Fruit fly (Drosophila melanogaster): ENCODE data around the gene aay.

The aay gene

dm6 chr3L:9422636-9423419 lies at the start of gene aay (continued):
- TF ChIP-seq CG8388 (GFP tag; optimal IDR thresholded peaks at IDR 0.05) = peak; percentile 99
- peak; percentile 98 for TF ChIP-seq CG17385 (GFP tag; optimal IDR thresholded peaks at IDR 0.05)
- peak; percentile 97 for TF ChIP-seq CG9609 (GFP tag; optimal IDR thresholded peaks at IDR 0.05)
- TF ChIP-seq lbe (GFP tag; optimal IDR thresholded peaks at IDR 0.05) = peak; percentile 97
- TF ChIP-seq BtbVII (GFP tag; optimal IDR thresholded peaks at IDR 0.05) = peak; percentile 99
- peak; percentile 97 for TF ChIP-seq tx (GFP tag; optimal IDR thresholded peaks at IDR 0.05)
- TF ChIP-seq CG17186 (GFP tag; optimal IDR thresholded peaks at IDR 0.05) = peak; percentile 92
- TF ChIP-seq CG14860 (GFP tag; IDR thresholded peaks at IDR 0.05; ENCODE audit: partially characterized antibody) = no peak
- TF ChIP-seq Gug (GFP tag; IDR thresholded peaks at IDR 0.05) = peak; percentile 97
- peak; percentile 99 for TF ChIP-seq Blimp-1 (GFP tag; optimal IDR thresholded peaks at IDR 0.05)
- TF ChIP-seq mam (GFP tag; optimal IDR thresholded peaks at IDR 0.05) = peak; percentile 97
- peak; percentile 98 for TF ChIP-seq CG3065 (GFP tag; optimal IDR thresholded peaks at IDR 0.05)
- peak; percentile 99 for TF ChIP-seq CG15696 (tag; optimal IDR thresholded peaks at IDR 0.05)
- peak; percentile 96 for TF ChIP-seq CG14667 (GFP tag; IDR thresholded peaks at IDR 0.05)
- peak; percentile 96 for TF ChIP-seq Lhr (GFP tag; optimal IDR thresholded peaks at IDR 0.05)
- peak; percentile 99 for TF ChIP-seq vvl (GFP tag; IDR thresholded peaks at IDR 0.05)
- peak; percentile 98 for TF ChIP-seq esg (GFP tag; conservative IDR thresholded peaks at IDR 0.05)
- peak; percentile 88 for TF ChIP-seq her (GFP tag; optimal IDR thresholded peaks at IDR 0.05)
- peak; percentile 87 for TF ChIP-seq pros (GFP tag; optimal IDR thresholded peaks at IDR 0.05)
- TF ChIP-seq TFAM (GFP tag; optimal IDR thresholded peaks at IDR 0.05) = peak; percentile 92
- peak; percentile 97 for TF ChIP-seq CG11247 (GFP tag; IDR thresholded peaks at IDR 0.05)
- TF ChIP-seq ERR (GFP tag; optimal IDR thresholded peaks at IDR 0.05) = peak; percentile 96
- peak; percentile 92 for TF ChIP-seq CG10274 (GFP tag; optimal IDR thresholded peaks at IDR 0.05)
- no peak for TF ChIP-seq usp (GFP tag; optimal IDR thresholded peaks at IDR 0.05)
- peak; percentile 98 for TF ChIP-seq Dad (GFP tag; optimal IDR thresholded peaks at IDR 0.05)
- peak; percentile 97 for TF ChIP-seq Hand (GFP tag; optimal IDR thresholded peaks at IDR 0.05)
- TF ChIP-seq CG2199 (GFP tag; IDR thresholded peaks at IDR 0.05) = peak; percentile 97
- peak; percentile 98 for TF ChIP-seq HHEX (GFP tag; optimal IDR thresholded peaks at IDR 0.05)
- TF ChIP-seq CG16813 (GFP tag; IDR thresholded peaks at IDR 0.05; ENCODE audit: partially characterized antibody) = no peak
- peak; percentile 89 for TF ChIP-seq CG30020 (tag; optimal IDR thresholded peaks at IDR 0.05)
- no peak for TF ChIP-seq nerfin-2 (GFP tag; IDR thresholded peaks at IDR 0.05; ENCODE audit: partially characterized antibody)
- peak; percentile 95 for TF ChIP-seq CG11398 (GFP tag; optimal IDR thresholded peaks at IDR 0.05)
- TF ChIP-seq CG32532 (GFP tag; IDR thresholded peaks at IDR 0.05) = peak; percentile 98
- peak; percentile 98 for TF ChIP-seq fd3F (GFP tag; optimal IDR thresholded peaks at IDR 0.05)
- no peak for TF ChIP-seq CG2129 (GFP tag; IDR thresholded peaks at IDR 0.05; ENCODE audit: partially characterized antibody)
- peak; percentile 99 for TF ChIP-seq CG15269 (tag; optimal IDR thresholded peaks at IDR 0.05)
- TF ChIP-seq Dp (GFP tag; optimal IDR thresholded peaks at IDR 0.05) = peak; percentile 21
- TF ChIP-seq sug (tag; optimal IDR thresholded peaks at IDR 0.05) = peak; percentile 98
- peak; percentile 47 for TF ChIP-seq p53 (GFP tag; optimal IDR thresholded peaks at IDR 0.05)
- peak; percentile 57; the same call in 2 of the 3 replicates for TF ChIP-seq CG34224 (GFP tag; IDR thresholded peaks at IDR 0.05; ENCODE audit: partially characterized antibody)
- peak; percentile 51 for TF ChIP-seq CG9797 (GFP tag; optimal IDR thresholded peaks at IDR 0.05)
- peak; percentile 93 to 99 for TF ChIP-seq bsh (GFP tag; optimal IDR thresholded peaks at IDR 0.05)
- peak; percentile 99 for TF ChIP-seq CG2875 (GFP tag; optimal IDR thresholded peaks at IDR 0.05)
- TF ChIP-seq CG12659 (GFP tag; optimal IDR thresholded peaks at IDR 0.05) = peak; percentile 99
- TF ChIP-seq Sox102F (GFP tag; optimal IDR thresholded peaks at IDR 0.05) = peak; percentile 100
- peak; percentile 98 for TF ChIP-seq CG3847 (GFP tag; IDR thresholded peaks at IDR 0.05)
- TF ChIP-seq dmrt99B (tag; optimal IDR thresholded peaks at IDR 0.05) = peak; percentile 100
- TF ChIP-seq CG1602 (GFP tag; optimal IDR thresholded peaks at IDR 0.05) = peak; percentile 98

Measured in whole organism, embryonic.